Fruit fly (Drosophila melanogaster) whole organism, embryonic: ENCODE data around the gene Vps26.

Experiments
- ATbp ChIP-seq: fragments of 200-800 bp; sonication (Bioruptor generic); optimal IDR thresholded peaks from 2 replicates; lab custom pipeline; 2017; ENCODE audit warnings: missing biosample characterization, mild to moderate bottlenecking, missing genetic modification characterization, missing genetic modification reagents
- Bteb2 ChIP-seq: fragments of 200-800 bp; sonication (Bioruptor generic); optimal IDR thresholded peaks from 2 replicates; lab custom pipeline; 2016; ENCODE audit warnings: missing biosample characterization, missing genetic modification characterization
- C15 ChIP-seq: fragments of 200-800 bp; sonication (Bioruptor generic); IDR thresholded peaks from 3 replicates; pipeline ENCODE4 v1.3.6; 2022; ENCODE audit warnings: missing biosample characterization, missing genetic modification characterization
- CG10267 ChIP-seq: fragments of 200-800 bp; sonication (Bioruptor generic); optimal IDR thresholded peaks from 2 replicates; lab custom pipeline; 2018; ENCODE audit warnings: missing biosample characterization, mild to moderate bottlenecking, missing genetic modification characterization, moderate library complexity
- CG10565 ChIP-seq: fragments of 200-800 bp; sonication (Bioruptor generic); optimal IDR thresholded peaks from 3 replicates; lab custom pipeline; 2016; ENCODE audit warnings: missing biosample characterization, mild to moderate bottlenecking, missing genetic modification characterization
- CG10979 ChIP-seq: fragments of 200-800 bp; sonication (Bioruptor generic); optimal IDR thresholded peaks from 2 replicates; lab custom pipeline; 2018; ENCODE audit warnings: missing biosample characterization, mild to moderate bottlenecking, missing genetic modification characterization, moderate library complexity
- CG11398 ChIP-seq: fragments of 200-800 bp; sonication (Bioruptor generic); optimal IDR thresholded peaks from 2 replicates; lab custom pipeline; 2016; ENCODE audit warnings: missing biosample characterization, missing genetic modification characterization
- CG12155 ChIP-seq: fragments of 200-800 bp; sonication (Bioruptor generic); optimal IDR thresholded peaks from 3 replicates; lab custom pipeline; 2016; ENCODE audit warnings: missing biosample characterization, missing genetic modification characterization
- CG12299 ChIP-seq: fragments of 200-800 bp; sonication (Bioruptor generic); optimal IDR thresholded peaks from 2 replicates; lab custom pipeline; 2018; ENCODE audit warnings: missing biosample characterization, mild to moderate bottlenecking, missing genetic modification characterization
- CG14014 ChIP-seq: fragments of 200-800 bp; sonication (Bioruptor generic); IDR thresholded peaks from 2 replicates; pipeline ENCODE4 v1.3.6; 2022; ENCODE audit warnings: missing biosample characterization, missing genetic modification characterization
- CG18764 ChIP-seq: fragments of 200-800 bp; sonication (Bioruptor generic); optimal IDR thresholded peaks from 3 replicates; lab custom pipeline; 2016; ENCODE audit warnings: missing biosample characterization, missing genetic modification characterization
- CG3281 ChIP-seq: fragments of 200-800 bp; sonication (Bioruptor generic); optimal IDR thresholded peaks from 3 replicates; lab custom pipeline; 2017; ENCODE audit warnings: missing biosample characterization, mild to moderate bottlenecking, missing genetic modification characterization
- CG34422 ChIP-seq: fragments of 200-800 bp; sonication (Bioruptor generic); IDR thresholded peaks from 3 replicates; pipeline ENCODE4 v1.3.6; 2022; ENCODE audit warnings: missing biosample characterization, missing genetic modification characterization
- CG6813 ChIP-seq: fragments of 200-800 bp; sonication (Bioruptor generic); optimal IDR thresholded peaks from 2 replicates; lab custom pipeline; 2017; ENCODE audit warnings: missing biosample characterization, missing genetic modification characterization, mild to moderate bottlenecking, moderate library complexity, missing genetic modification reagents
- CG8290 ChIP-seq, 3 experiments: fragments of 200-800 bp; sonication (Bioruptor generic); optimal IDR thresholded peaks; 2 replicates each; lab custom pipeline; 2016 to 2019; ENCODE audit warnings: missing biosample characterization in 3 of 3, missing genetic modification characterization in 3 of 3, mild to moderate bottlenecking in 2 of 3, moderate library complexity in 1 of 3
- CG8944 ChIP-seq: fragments of 200-800 bp; sonication (Bioruptor generic); optimal IDR thresholded peaks from 3 replicates; lab custom pipeline; 2016; ENCODE audit warnings: missing biosample characterization, missing genetic modification characterization
- CoRest ChIP-seq: fragments of 200-800 bp; sonication (Bioruptor generic); optimal IDR thresholded peaks from 3 replicates; lab custom pipeline; 2018; ENCODE audit warnings: missing biosample characterization, mild to moderate bottlenecking, missing genetic modification characterization, moderate library complexity
- D19A ChIP-seq: fragments of 200-800 bp; optimal IDR thresholded peaks from 3 replicates; lab custom pipeline; 2019; ENCODE audit warnings: missing biosample characterization, mild to moderate bottlenecking, missing genetic modification characterization, moderate library complexity
- Dref ChIP-seq: fragments of 200-800 bp; sonication (Bioruptor generic); IDR thresholded peaks from 2 replicates; pipeline ENCODE4 v1.3.6; 2022; ENCODE audit warnings: missing biosample characterization, missing genetic modification characterization
- Eip74EF ChIP-seq, 2 experiments: fragments of 200-800 bp in 1 of 2; fragments of >200 bp in 1 of 2; sonication (Bioruptor generic) in 1 of 2; optimal IDR thresholded peaks; 2 replicates each; lab custom pipeline; 2017 to 2019; ENCODE audit warnings: missing biosample characterization in 2 of 2, missing genetic modification characterization in 2 of 2, mild to moderate bottlenecking in 1 of 2, moderate library complexity in 1 of 2
- Ets97D ChIP-seq: fragments of 200-800 bp; sonication (Bioruptor generic); optimal IDR thresholded peaks from 3 replicates; lab custom pipeline; 2016; ENCODE audit warnings: missing biosample characterization, missing genetic modification characterization
- Fer2 ChIP-seq: fragments of 200-800 bp; sonication (Bioruptor generic); optimal IDR thresholded peaks from 2 replicates; lab custom pipeline; 2018; ENCODE audit warnings: missing biosample characterization, mild to moderate bottlenecking, missing genetic modification characterization, moderate library complexity
- Gug ChIP-seq: fragments of 200-800 bp; sonication (Bioruptor generic); IDR thresholded peaks from 4 replicates; pipeline ENCODE4 v1.3.6; 2022; ENCODE audit warnings: missing biosample characterization, missing genetic modification characterization
- HHEX ChIP-seq: fragments of 200-800 bp; sonication (Bioruptor generic); optimal IDR thresholded peaks from 3 replicates; lab custom pipeline; 2017; ENCODE audit warnings: missing biosample characterization, mild to moderate bottlenecking, missing genetic modification characterization, missing genetic modification reagents
- HLH4C ChIP-seq: fragments of 200-800 bp; sonication (Bioruptor generic); IDR thresholded peaks from 3 replicates; pipeline ENCODE4 v1.3.6; 2022; ENCODE audit warnings: missing biosample characterization, missing genetic modification characterization; ENCODE audit not compliant: partially characterized antibody
- NC2α ChIP-seq: fragments of 200-800 bp; sonication (Bioruptor generic); optimal IDR thresholded peaks from 2 replicates; lab custom pipeline; 2016; ENCODE audit warnings: missing biosample characterization, missing genetic modification characterization
- Nf-YC ChIP-seq: fragments of 200-800 bp; optimal IDR thresholded peaks from 3 replicates; lab custom pipeline; 2019; ENCODE audit warnings: missing biosample characterization, mild to moderate bottlenecking, missing genetic modification characterization, moderate library complexity
- Opbp ChIP-seq: fragments of 200-800 bp; sonication (Bioruptor generic); IDR thresholded peaks from 3 replicates; pipeline ENCODE4 v1.3.6; 2022; ENCODE audit warnings: missing biosample characterization, missing genetic modification characterization; ENCODE audit not compliant: partially characterized antibody
- Sry-β ChIP-seq: fragments of 200-800 bp; sonication (Bioruptor generic); optimal IDR thresholded peaks from 2 replicates; lab custom pipeline; 2018; ENCODE audit warnings: missing biosample characterization, mild to moderate bottlenecking, missing genetic modification characterization, moderate library complexity
- Stat92E ChIP-seq, 3 experiments: fragments of >200 bp in 2 of 3; fragments of 200-800 bp in 1 of 3; sonication (Bioruptor generic) in 1 of 3; optimal IDR thresholded peaks; 2 replicates each; lab custom pipeline; 2017 to 2019; ENCODE audit warnings: missing biosample characterization in 3 of 3, missing genetic modification characterization in 3 of 3, mild to moderate bottlenecking in 1 of 3, moderate library complexity in 1 of 3
- Tbp ChIP-seq: fragments of >200 bp; optimal IDR thresholded peaks from 2 replicates; lab custom pipeline; 2018; ENCODE audit warnings: missing biosample characterization, missing genetic modification characterization
- cad ChIP-seq: fragments of >200 bp; optimal IDR thresholded peaks from 2 replicates; lab custom pipeline; 2017; ENCODE audit warnings: missing biosample characterization, missing genetic modification characterization
- caup ChIP-seq: fragments of 200-800 bp; sonication (Bioruptor generic); optimal IDR thresholded peaks from 3 replicates; lab custom pipeline; 2017; ENCODE audit warnings: missing biosample characterization, mild to moderate bottlenecking, missing genetic modification characterization, moderate library complexity; ENCODE audit not compliant: severe bottlenecking
- crc ChIP-seq: fragments of 200-800 bp; sonication (Bioruptor generic); optimal IDR thresholded peaks from 2 replicates; lab custom pipeline; 2016; ENCODE audit warnings: missing biosample characterization, missing genetic modification characterization
- danr ChIP-seq: fragments of 200-800 bp; sonication (Bioruptor generic); IDR thresholded peaks from 2 replicates; pipeline ENCODE4 v1.3.6; 2022; ENCODE audit warnings: missing biosample characterization, missing genetic modification characterization
- ewg ChIP-seq: fragments of 200-800 bp; sonication (Bioruptor generic); optimal IDR thresholded peaks from 3 replicates; lab custom pipeline; 2017; ENCODE audit warnings: mild to moderate bottlenecking, missing biosample characterization, missing genetic modification reagents, missing genetic modification characterization
- gce ChIP-seq: fragments of 200-800 bp; sonication (Bioruptor generic); IDR thresholded peaks from 3 replicates; pipeline ENCODE4 v1.3.6; 2022; ENCODE audit warnings: missing biosample characterization, missing genetic modification characterization
- gcm ChIP-seq: fragments of 200-800 bp; sonication (Bioruptor generic); optimal IDR thresholded peaks from 2 replicates; lab custom pipeline; 2019; ENCODE audit warnings: missing biosample characterization, mild to moderate bottlenecking, missing genetic modification characterization, moderate library complexity
- gfzf ChIP-seq: fragments of 200-800 bp; sonication (Bioruptor generic); optimal IDR thresholded peaks from 2 replicates; lab custom pipeline; 2016; ENCODE audit warnings: missing biosample characterization, mild to moderate bottlenecking, missing genetic modification characterization, moderate library complexity
- jumu ChIP-seq: fragments of 200-800 bp; sonication (Bioruptor generic); optimal IDR thresholded peaks from 3 replicates; lab custom pipeline; 2016; ENCODE audit warnings: missing biosample characterization, missing genetic modification characterization
- mirr ChIP-seq: fragments of 200-800 bp; sonication (Bioruptor generic); optimal IDR thresholded peaks from 3 replicates; lab custom pipeline; 2018; ENCODE audit warnings: missing biosample characterization, mild to moderate bottlenecking, missing genetic modification characterization
- oc ChIP-seq: fragments of 200-800 bp; sonication (Bioruptor generic); optimal IDR thresholded peaks from 2 replicates; lab custom pipeline; 2018; ENCODE audit warnings: missing biosample characterization, mild to moderate bottlenecking, missing genetic modification characterization, moderate library complexity
- phol ChIP-seq: fragments of 200-800 bp; sonication (Bioruptor generic); optimal IDR thresholded peaks from 3 replicates; lab custom pipeline; 2018; ENCODE audit warnings: missing biosample characterization, mild to moderate bottlenecking, missing genetic modification characterization, moderate library complexity
- sqz ChIP-seq: fragments of 200-800 bp; sonication (Bioruptor generic); optimal IDR thresholded peaks from 3 replicates; lab custom pipeline; 2018; ENCODE audit warnings: missing biosample characterization, mild to moderate bottlenecking, missing genetic modification characterization
- sug ChIP-seq: fragments of 200-800 bp; optimal IDR thresholded peaks from 2 replicates; lab custom pipeline; 2019; ENCODE audit warnings: missing biosample characterization, mild to moderate bottlenecking, missing genetic modification characterization, moderate library complexity
- trem ChIP-seq: fragments of 200-800 bp; optimal IDR thresholded peaks from 3 replicates; lab custom pipeline; 2019; ENCODE audit warnings: missing biosample characterization, mild to moderate bottlenecking, missing genetic modification characterization, moderate library complexity
- wdn ChIP-seq: fragments of 200-800 bp; sonication (Bioruptor generic); IDR thresholded peaks from 2 replicates; pipeline ENCODE4 v1.3.6; 2022; ENCODE audit warnings: missing biosample characterization, missing genetic modification characterization
- wek ChIP-seq: fragments of 200-800 bp; sonication (Bioruptor generic); optimal IDR thresholded peaks from 3 replicates; lab custom pipeline; 2018; ENCODE audit warnings: missing biosample characterization, mild to moderate bottlenecking, missing genetic modification characterization, moderate library complexity
- zen ChIP-seq: fragments of 200-800 bp; sonication (Bioruptor generic); optimal IDR thresholded peaks from 3 replicates; lab custom pipeline; 2018; ENCODE audit warnings: missing biosample characterization, mild to moderate bottlenecking, missing genetic modification characterization, moderate library complexity

Gene Vps26

dm6 chrX:1858867-1859266 lies 14.8 kb upstream of the Vps26 start, which contains the start of gene Lamtor5 (continued):
- TF ChIP-seq CG10565 (no peak), CG8944 (GFP tag; lab: Kevin White, UChicago) (no peak), Bteb2 (GFP tag; lab: Kevin White, UChicago) (no peak), mirr (GFP tag; lab: Kevin White, UChicago) (no peak), Opbp (GFP tag; lab: Robert Waterston, UW) (no peak), gfzf (GFP tag; lab: Kevin White, UChicago) (peak; percentile 73), phol (tag; lab: Kevin White, UChicago) (peak; percentile 41), cad (GFP tag; lab: Kevin White, UChicago) (no peak), oc (peak; percentile 49), wdn (GFP tag; lab: Robert Waterston, UW) (no peak), Nf-YC (tag; lab: Kevin White, UChicago) (peak; percentile 29), CG12155 (GFP tag; lab: Kevin White, UChicago) (peak; percentile 20), C15 (GFP tag; lab: Robert Waterston, UW) (no peak), CG11398 (GFP tag; lab: Kevin White, UChicago) (no peak), Sry-β (GFP tag; lab: Kevin White, UChicago) (no peak), CG6813 (GFP tag; lab: Kevin White, UChicago) (no peak), CG3281 (GFP tag; lab: Kevin White, UChicago) (peak; percentile 37), NC2α (GFP tag; lab: Kevin White, UChicago) (no peak), CG34422 (GFP tag; lab: Robert Waterston, UW) (peak; percentile 59; the same call in 1 of the 3 replicates), CG10979 (tag; lab: Kevin White, UChicago) (peak; percentile 30), zen (tag; lab: Kevin White, UChicago) (no peak), Gug (no peak; the same call in 3 of the 4 replicates), Eip74EF (GFP tag; optimal IDR thresholded peaks at IDR 0.05; lab: Kevin White, UChicago) (no peak), gcm (GFP tag; lab: Kevin White, UChicago) (no peak), gce (GFP tag; lab: Robert Waterston, UW) (no peak), trem (tag; lab: Kevin White, UChicago) (peak; percentile 17), crc (GFP tag; lab: Kevin White, UChicago) (no peak), Tbp (no peak), HLH4C (GFP tag; lab: Robert Waterston, UW) (peak; percentile 28; the same call in 1 of the 3 replicates), CG18764 (GFP tag; lab: Kevin White, UChicago) (no peak), HHEX (peak; percentile 42), danr (GFP tag; lab: Robert Waterston, UW) (no peak), sug (tag; lab: Kevin White, UChicago) (peak; percentile 15), caup (GFP tag; lab: Kevin White, UChicago) (peak; percentile 36), CG12299 (tag; lab: Kevin White, UChicago) (no peak), ewg (no peak), Stat92E (GFP tag; optimal IDR thresholded peaks at IDR 0.05; lab: Kevin White, UChicago) (peak in 1 of 3 experiments; percentile 15), CG14014 (GFP tag; lab: Robert Waterston, UW) (peak; percentile 34; the same call in 1 of the 2 replicates), jumu (GFP tag; lab: Kevin White, UChicago) (peak; percentile 29), CG10267 (tag; lab: Kevin White, UChicago) (peak; percentile 41), wek (GFP tag; lab: Kevin White, UChicago) (no peak), Dref (no peak), Fer2 (tag; lab: Kevin White, UChicago) (no peak), Ets97D (GFP tag; lab: Kevin White, UChicago) (peak; percentile 28), ATbp (GFP tag; lab: Kevin White, UChicago) (peak; percentile 3), CG8290 (GFP tag; optimal IDR thresholded peaks at IDR 0.05; lab: Kevin White, UChicago) (no peak), CG8290 (tag; optimal IDR thresholded peaks at IDR 0.05; lab: Kevin White, UChicago) (peak in 1 of 2 experiments; percentile 54), CoRest (tag; lab: Kevin White, UChicago) (peak; percentile 31), D19A (peak; percentile 55), sqz (GFP tag; lab: Kevin White, UChicago) (peak; percentile 13)
